Fruit fly (Drosophila melanogaster) whole organism, embryonic: ENCODE data around the gene CG45045.

Experiments
- Bdp1 ChIP-seq: fragments of 200-800 bp; sonication (Bioruptor generic); optimal IDR thresholded peaks from 3 replicates; lab custom pipeline; 2016; ENCODE audit warnings: missing biosample characterization, missing genetic modification characterization
- Bgb ChIP-seq: fragments of 200-800 bp; sonication (Bioruptor generic); IDR thresholded peaks from 2 replicates; pipeline ENCODE4 v1.3.6; 2022; ENCODE audit warnings: missing biosample characterization, missing genetic modification characterization; ENCODE audit not compliant: partially characterized antibody
- CG10267 ChIP-seq: fragments of 200-800 bp; sonication (Bioruptor generic); optimal IDR thresholded peaks from 2 replicates; lab custom pipeline; 2018; ENCODE audit warnings: missing biosample characterization, mild to moderate bottlenecking, missing genetic modification characterization, moderate library complexity
- CG10462 ChIP-seq: fragments of 200-800 bp; sonication (Bioruptor generic); optimal IDR thresholded peaks from 2 replicates; lab custom pipeline; 2016; ENCODE audit warnings: missing biosample characterization, missing genetic modification characterization
- CG16813 ChIP-seq: fragments of 200-800 bp; sonication (Bioruptor generic); IDR thresholded peaks from 3 replicates; pipeline ENCODE4 v1.3.6; 2022; ENCODE audit warnings: missing biosample characterization, missing genetic modification characterization; ENCODE audit not compliant: partially characterized antibody
- CG3065 ChIP-seq: fragments of 200-800 bp; sonication (Bioruptor generic); optimal IDR thresholded peaks from 2 replicates; lab custom pipeline; 2016; ENCODE audit warnings: missing biosample characterization, missing genetic modification characterization
- CG34224 ChIP-seq: fragments of 200-800 bp; sonication (Bioruptor generic); IDR thresholded peaks from 3 replicates; pipeline ENCODE4 v1.3.6; 2022; ENCODE audit warnings: missing biosample characterization, missing genetic modification characterization; ENCODE audit not compliant: partially characterized antibody
- CG42726 ChIP-seq: fragments of 200-800 bp; sonication (Bioruptor generic); IDR thresholded peaks from 2 replicates; pipeline ENCODE4 v1.3.6; 2022; ENCODE audit warnings: missing biosample characterization, missing genetic modification characterization; ENCODE audit not compliant: partially characterized antibody
- CG6791 ChIP-seq: fragments of 200-800 bp; sonication (Bioruptor generic); IDR thresholded peaks from 3 replicates; pipeline ENCODE4 v1.3.6; 2022; ENCODE audit warnings: missing biosample characterization, missing genetic modification characterization; ENCODE audit not compliant: partially characterized antibody
- Dll ChIP-seq: fragments of 200-800 bp; sonication (Bioruptor generic); IDR thresholded peaks from 4 replicates; pipeline ENCODE4 v1.3.6; 2022; ENCODE audit warnings: missing biosample characterization, missing genetic modification characterization; ENCODE audit not compliant: partially characterized antibody
- Eip74EF ChIP-seq, 2 experiments: fragments of 200-800 bp in 1 of 2; fragments of >200 bp in 1 of 2; sonication (Bioruptor generic) in 1 of 2; optimal IDR thresholded peaks; 2 replicates each; lab custom pipeline; 2017 to 2019; ENCODE audit warnings: missing biosample characterization in 2 of 2, missing genetic modification characterization in 2 of 2, mild to moderate bottlenecking in 1 of 2, moderate library complexity in 1 of 2
- H2.0 ChIP-seq: fragments of 200-800 bp; sonication (Bioruptor generic); IDR thresholded peaks from 2 replicates; pipeline ENCODE4 v1.3.6; 2022; ENCODE audit warnings: missing biosample characterization, missing genetic modification characterization
- Med ChIP-seq: fragments of 200-800 bp; sonication (Bioruptor generic); peaks from one replicate; lab custom pipeline; 2016; ENCODE audit warnings: missing biosample characterization, missing genetic modification characterization, mild to moderate bottlenecking, inconsistent platforms, moderate library complexity
- Opbp ChIP-seq: fragments of 200-800 bp; sonication (Bioruptor generic); IDR thresholded peaks from 3 replicates; pipeline ENCODE4 v1.3.6; 2022; ENCODE audit warnings: missing biosample characterization, missing genetic modification characterization; ENCODE audit not compliant: partially characterized antibody
- Scr ChIP-seq: fragments of 200-800 bp; sonication (Bioruptor generic); IDR thresholded peaks from 2 replicates; pipeline ENCODE4 v1.3.6; 2022; ENCODE audit warnings: missing biosample characterization, missing genetic modification characterization; ENCODE audit not compliant: partially characterized antibody
- Stat92E ChIP-seq, 3 experiments: fragments of >200 bp in 2 of 3; fragments of 200-800 bp in 1 of 3; sonication (Bioruptor generic) in 1 of 3; optimal IDR thresholded peaks; 2 replicates each; lab custom pipeline; 2017 to 2019; ENCODE audit warnings: missing biosample characterization in 3 of 3, missing genetic modification characterization in 3 of 3, mild to moderate bottlenecking in 1 of 3, moderate library complexity in 1 of 3
- amos ChIP-seq: fragments of 200-800 bp; sonication (Bioruptor generic); IDR thresholded peaks from 2 replicates; pipeline ENCODE4 v1.3.6; 2022; ENCODE audit warnings: missing biosample characterization, missing genetic modification characterization; ENCODE audit not compliant: partially characterized antibody
- ato ChIP-seq: fragments of 200-800 bp; sonication (Bioruptor generic); IDR thresholded peaks from 2 replicates; pipeline ENCODE4 v1.3.6; 2022; ENCODE audit warnings: missing biosample characterization, missing genetic modification characterization; ENCODE audit not compliant: partially characterized antibody
- bbx ChIP-seq: fragments of 200-800 bp; sonication (Bioruptor generic); IDR thresholded peaks from 2 replicates; pipeline ENCODE4 v1.3.6; 2022; ENCODE audit warnings: missing biosample characterization, missing genetic modification characterization; ENCODE audit not compliant: partially characterized antibody
- dati ChIP-seq: fragments of 200-800 bp; sonication (Bioruptor generic); IDR thresholded peaks from 2 replicates; pipeline ENCODE4 v1.3.6; 2022; ENCODE audit warnings: missing biosample characterization, missing genetic modification characterization
- exex ChIP-seq: fragments of 200-800 bp; sonication (Bioruptor generic); optimal IDR thresholded peaks from 4 replicates; lab custom pipeline; 2018; ENCODE audit warnings: missing biosample characterization, mild to moderate bottlenecking, missing genetic modification characterization, moderate library complexity
- hb ChIP-seq: fragments of 200-800 bp; sonication (Bioruptor generic); IDR thresholded peaks from 3 replicates; pipeline ENCODE4 v1.3.6; 2022; ENCODE audit warnings: missing biosample characterization, missing genetic modification characterization; ENCODE audit not compliant: partially characterized antibody
- hbn ChIP-seq: fragments of 200-800 bp; sonication (Bioruptor generic); IDR thresholded peaks from 2 replicates; pipeline ENCODE4 v1.3.6; 2022; ENCODE audit warnings: missing biosample characterization, missing genetic modification characterization; ENCODE audit not compliant: partially characterized antibody
- hkb ChIP-seq, 2 experiments: fragments of 200-800 bp in 1 of 2; fragments of >200 bp in 1 of 2; sonication (Bioruptor generic) in 1 of 2; IDR thresholded peaks in 1 of 2; optimal IDR thresholded peaks in 1 of 2; 2 replicates each; pipeline versions ENCODE4 v1.3.6 to Lab custom; 2017 to 2022; ENCODE audit warnings: missing biosample characterization in 1 of 2, missing genetic modification characterization in 1 of 2
- inv ChIP-seq: fragments of 200-800 bp; sonication (Bioruptor generic); IDR thresholded peaks from 2 replicates; pipeline ENCODE4 v1.3.6; 2022; ENCODE audit warnings: missing biosample characterization, missing genetic modification characterization; ENCODE audit not compliant: partially characterized antibody
- kay ChIP-seq: fragments of 200-800 bp; sonication (Bioruptor generic); optimal IDR thresholded peaks from 2 replicates; lab custom pipeline; 2016; ENCODE audit warnings: missing biosample characterization, missing genetic modification characterization
- knrl ChIP-seq: fragments of 200-800 bp; sonication (Bioruptor generic); IDR thresholded peaks from 3 replicates; pipeline ENCODE4 v1.3.6; 2022; ENCODE audit warnings: missing biosample characterization, missing genetic modification characterization; ENCODE audit not compliant: partially characterized antibody
- mld ChIP-seq: fragments of 200-800 bp; sonication (Bioruptor generic); IDR thresholded peaks from 3 replicates; pipeline ENCODE4 v1.3.6; 2022; ENCODE audit warnings: missing biosample characterization, missing genetic modification characterization; ENCODE audit not compliant: partially characterized antibody
- nerfin-2 ChIP-seq: fragments of 200-800 bp; sonication (Bioruptor generic); IDR thresholded peaks from 2 replicates; pipeline ENCODE4 v1.3.6; 2022; ENCODE audit warnings: missing biosample characterization, missing genetic modification characterization; ENCODE audit not compliant: partially characterized antibody
- run ChIP-seq: fragments of 200-800 bp; sonication (Bioruptor generic); optimal IDR thresholded peaks from 3 replicates; lab custom pipeline; 2018; ENCODE audit warnings: missing biosample characterization, mild to moderate bottlenecking, missing genetic modification characterization
- sens ChIP-seq: fragments of 200-800 bp; sonication (Bioruptor generic); peaks from one replicate; lab custom pipeline; 2016; ENCODE audit warnings: missing biosample characterization, missing genetic modification characterization
- sens-2 ChIP-seq: fragments of 200-800 bp; sonication (Bioruptor generic); IDR thresholded peaks from 2 replicates; pipeline ENCODE4 v1.3.6; 2022; ENCODE audit warnings: missing biosample characterization, missing genetic modification characterization
- sna ChIP-seq: fragments of 200-800 bp; sonication (Bioruptor generic); IDR thresholded peaks from 2 replicates; pipeline ENCODE4 v1.3.6; 2022; ENCODE audit warnings: missing biosample characterization, missing genetic modification characterization; ENCODE audit not compliant: partially characterized antibody
- tna ChIP-seq: fragments of 200-800 bp; sonication (Bioruptor generic); IDR thresholded peaks from 2 replicates; pipeline ENCODE4 v1.3.6; 2022; ENCODE audit warnings: missing biosample characterization, missing genetic modification characterization; ENCODE audit not compliant: partially characterized antibody
- ttk ChIP-seq: fragments of 200-800 bp; sonication (Bioruptor generic); IDR thresholded peaks from 2 replicates; pipeline ENCODE4 v2.1.2; 2022; ENCODE audit warnings: missing biosample characterization, missing genetic modification characterization
- unpg ChIP-seq: fragments of 200-800 bp; sonication (Bioruptor generic); optimal IDR thresholded peaks from 3 replicates; lab custom pipeline; 2018; ENCODE audit warnings: missing biosample characterization, mild to moderate bottlenecking, missing genetic modification characterization, moderate library complexity
- vnd ChIP-seq: fragments of 200-800 bp; sonication (Bioruptor generic); IDR thresholded peaks from 3 replicates; pipeline ENCODE4 v1.3.6; 2022; ENCODE audit warnings: missing biosample characterization, missing genetic modification characterization; ENCODE audit not compliant: partially characterized antibody
- zen2 ChIP-seq: fragments of 200-800 bp; sonication (Bioruptor generic); IDR thresholded peaks from 3 replicates; pipeline ENCODE4 v1.3.6; 2022; ENCODE audit warnings: missing biosample characterization, missing genetic modification characterization; ENCODE audit not compliant: partially characterized antibody
- zfh1 ChIP-seq: fragments of 200-800 bp; sonication (Bioruptor generic); IDR thresholded peaks from 3 replicates; pipeline ENCODE4 v1.3.6; 2022; ENCODE audit warnings: missing biosample characterization, missing genetic modification characterization

The CG45045 gene

DNA sequence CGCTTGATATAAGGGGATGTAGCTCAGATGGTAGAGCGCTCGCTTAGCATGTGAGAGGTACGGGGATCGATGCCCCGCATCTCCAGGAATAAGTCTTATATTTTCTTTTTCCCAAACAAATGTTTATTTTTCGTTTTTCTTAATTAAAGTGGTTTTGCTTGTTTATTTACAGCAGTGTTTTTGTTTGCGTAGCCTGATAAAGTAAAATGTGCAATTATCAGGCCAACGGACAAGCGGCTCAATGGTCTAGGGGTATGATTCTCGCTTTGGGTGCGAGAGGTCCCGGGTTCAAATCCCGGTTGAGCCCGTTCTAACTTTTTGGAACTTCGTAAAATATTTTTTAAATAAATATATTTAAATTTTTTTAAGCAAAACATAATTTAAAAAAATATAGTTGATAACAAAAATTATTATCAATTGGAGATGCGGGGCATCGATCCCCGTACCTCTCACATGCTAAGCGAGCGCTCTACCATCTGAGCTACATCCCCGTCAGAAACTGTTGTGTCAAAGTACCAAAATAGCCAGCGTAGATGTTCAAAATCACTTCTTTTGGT is 47.6 kb upstream of the CG45045 start (continued):
- TF ChIP-seq run (tag; lab: Kevin White, UChicago): no peak
- no peak for TF ChIP-seq CG3065 (GFP tag; lab: Kevin White, UChicago)
- TF ChIP-seq, all 482 proteins: peak for 93

DNA sequence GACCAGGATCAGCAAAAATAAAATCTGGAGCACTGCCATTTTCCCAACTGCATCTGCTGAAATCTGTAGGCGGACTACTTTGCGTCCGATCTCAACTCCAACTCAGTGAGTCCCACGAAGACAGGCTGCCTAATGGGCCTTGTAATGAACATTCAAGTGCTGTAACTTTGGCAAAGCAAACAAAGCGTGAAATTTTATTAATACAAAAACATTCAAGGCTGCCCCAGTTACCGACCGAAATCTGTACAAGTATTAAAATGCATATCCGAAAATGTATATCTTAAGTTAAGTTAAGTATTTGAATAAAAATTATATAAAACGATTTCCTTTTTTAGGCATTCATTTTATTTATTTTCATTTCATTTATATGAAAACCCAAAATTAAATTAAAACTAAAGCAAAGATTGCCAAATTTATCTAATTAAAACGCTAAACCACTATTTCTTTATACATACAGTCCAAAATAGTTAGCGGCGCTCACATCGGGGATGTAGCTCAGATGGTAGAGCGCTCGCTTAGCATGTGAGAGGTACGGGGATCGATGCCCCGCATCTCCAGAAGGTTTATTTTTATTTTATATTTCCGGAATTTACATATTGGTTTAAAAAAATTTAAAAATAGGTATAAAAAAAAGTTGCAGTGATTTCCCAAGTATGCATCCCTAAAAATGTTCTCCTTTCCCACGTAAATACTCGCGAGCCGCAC is 45.2 kb upstream of the CG45045 start, which contains the start of gene CG14323:
CG14323 (minus strand) TSS at position 51 of the 705 bp plus-strand sequence.
- TF ChIP-seq sens-2 (GFP tag; lab: Robert Waterston, UW): no peak
- no peak for TF ChIP-seq CG10462 (GFP tag; lab: Kevin White, UChicago)
- TF ChIP-seq hb: no peak
- TF ChIP-seq Bdp1 (GFP tag; lab: Kevin White, UChicago): peak; percentile 96
- peak; percentile 40 for TF ChIP-seq Bgb (GFP tag; lab: Robert Waterston, UW)
- peak; percentile 32; the same call in 2 of the 3 replicates for TF ChIP-seq Opbp (GFP tag; lab: Robert Waterston, UW)
- no peak for TF ChIP-seq H2.0
- no peak for TF ChIP-seq hkb (optimal IDR thresholded peaks at IDR 0.05; lab: Kevin White, UChicago)
- TF ChIP-seq hkb (GFP tag; IDR thresholded peaks at IDR 0.05; lab: Robert Waterston, UW): 0 out of 2 replicates have a peak, but pooled peaks have one; percentile 13
- TF ChIP-seq sens (GFP tag; lab: Kevin White, UChicago): peak; percentile 48
- TF ChIP-seq CG10267 (tag; lab: Kevin White, UChicago): no peak
- TF ChIP-seq amos (GFP tag; lab: Robert Waterston, UW): peak; percentile 65; the same call in 1 of the 2 replicates
- TF ChIP-seq ttk (GFP tag; lab: Robert Waterston, UW): no peak
- TF ChIP-seq bbx: peak; percentile 53
- peak; percentile 54; the same call in 2 of the 3 replicates for TF ChIP-seq CG16813

DNA sequence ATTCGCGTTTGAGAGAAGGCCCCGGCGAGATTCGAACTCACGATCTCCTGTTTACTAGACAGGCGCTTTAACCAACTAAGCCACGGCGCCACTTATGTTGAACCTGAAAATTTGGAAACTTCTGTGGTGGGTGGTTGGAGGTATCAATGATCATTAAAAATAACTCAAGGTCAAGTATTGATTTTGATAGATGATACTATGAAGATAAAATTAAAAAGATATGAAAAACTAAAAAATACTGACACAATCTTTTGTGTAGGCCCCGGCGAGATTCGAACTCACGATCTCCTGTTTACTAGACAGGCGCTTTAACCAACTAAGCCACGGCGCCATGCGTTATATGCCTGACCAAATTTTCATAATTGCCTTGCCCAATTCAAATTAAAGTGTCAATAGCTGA is 42.8 kb upstream of the CG45045 start:
- TF ChIP-seq dati (GFP tag; lab: Robert Waterston, UW) (no peak), nerfin-2 (GFP tag; lab: Robert Waterston, UW) (peak; percentile 82), CG16813 (peak; percentile 85), exex (tag; lab: Kevin White, UChicago) (peak; percentile 59), ato (GFP tag; lab: Robert Waterston, UW) (peak; percentile 66; the same call in 1 of the 2 replicates), Opbp (GFP tag; lab: Robert Waterston, UW) (peak; percentile 78; the same call in 2 of the 3 replicates), inv (GFP tag; lab: Robert Waterston, UW) (peak; percentile 45; the same call in 1 of the 2 replicates), Scr (peak; percentile 74), knrl (GFP tag; lab: Robert Waterston, UW) (peak; percentile 60; the same call in 1 of the 3 replicates), zfh1 (GFP tag; lab: Robert Waterston, UW) (peak; percentile 26; the same call in 1 of the 3 replicates), kay (no peak), Eip74EF (GFP tag; optimal IDR thresholded peaks at IDR 0.05; lab: Kevin White, UChicago) (peak in 1 of 2 experiments; percentile 11), Stat92E (GFP tag; optimal IDR thresholded peaks at IDR 0.05; lab: Kevin White, UChicago) (peak in 1 of 3 experiments; percentile 54), hbn (peak; percentile 24; the same call in 1 of the 2 replicates), CG42726 (peak; percentile 69; the same call in 1 of the 2 replicates), Dll (peak; percentile 61; the same call in 3 of the 4 replicates), bbx (peak; percentile 85), zen2 (0 out of 3 replicates have a peak, but pooled peaks have one; percentile 37), sna (GFP tag; lab: Robert Waterston, UW) (peak; percentile 61; the same call in 1 of the 2 replicates), unpg (GFP tag; lab: Kevin White, UChicago) (no peak), vnd (peak; percentile 69), Bgb (GFP tag; lab: Robert Waterston, UW) (peak; percentile 83), CG6791 (GFP tag; lab: Robert Waterston, UW) (peak; percentile 87), Med (peak; percentile 55), tna (GFP tag; lab: Robert Waterston, UW) (peak; percentile 79), sens (GFP tag; lab: Kevin White, UChicago) (peak; percentile 82), CG34224 (peak; percentile 29; the same call in 2 of the 3 replicates), mld (GFP tag; lab: Robert Waterston, UW) (peak; percentile 81)
